Worm (Caenorhabditis elegans) whole organism, late embryonic: ENCODE measurements around the gene M02B1.3.

Experiments used
- F13H6.1 ChIP-seq: sonication (generic microtip); optimal IDR thresholded peaks from 2 replicates; lab custom pipeline; 2016; ENCODE audit warnings: missing genetic modification characterization, missing compliant biosample characterization
- hlh-8 ChIP-seq: sonication (generic microtip); optimal IDR thresholded peaks from 2 replicates; lab custom pipeline; 2016; ENCODE audit warnings: missing genotype, missing genetic modification characterization, missing compliant biosample characterization
- pqm-1 ChIP-seq: sonication (generic microtip); optimal IDR thresholded peaks from 2 replicates; lab custom pipeline; 2016; ENCODE audit warnings: missing genetic modification characterization, missing compliant biosample characterization

DNA sequence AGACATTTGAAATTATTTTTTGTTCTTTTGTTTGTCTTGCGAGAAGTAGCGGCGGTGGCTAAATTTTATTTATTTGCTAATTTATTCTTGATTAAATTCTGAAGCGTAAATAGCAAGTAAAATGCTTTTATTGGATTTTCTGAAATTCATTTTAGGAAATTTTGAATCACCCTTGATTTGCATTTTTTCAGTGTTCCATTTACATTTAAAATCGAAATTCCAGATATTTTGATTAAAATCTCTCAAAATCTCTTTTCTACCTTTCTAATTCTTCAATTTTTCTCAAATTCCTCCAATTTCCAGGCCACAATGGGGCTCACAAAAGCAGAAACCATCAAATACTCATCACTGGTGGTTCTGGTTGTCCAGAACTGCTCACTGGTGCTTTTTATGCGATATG lies 18.9 kb downstream of the M02B1.3 start, which contains the start of gene nstp-5:
- no peak for TF ChIP-seq F13H6.1
- no peak for TF ChIP-seq pqm-1
- no peak for TF ChIP-seq hlh-8
